Worm (Caenorhabditis elegans) whole organism, young adult: Measurements from ENCODE around the gene T21D12.7.
A peak's percentile ranks its signal among the peaks of the same experiment; 100 is the strongest.

Source experiments
- B0035.1 ChIP-seq: sonication (generic microtip); optimal IDR thresholded peaks from 2 replicates; lab custom pipeline; 2016; ENCODE audit warnings: missing genetic modification characterization, mild to moderate bottlenecking, missing compliant biosample characterization, missing genotype, missing genetic modification reagents
- gei-17 ChIP-seq: fragments of 200-800 bp; sonication (Bioruptor generic); optimal IDR thresholded peaks from 2 replicates; lab custom pipeline; 2018; ENCODE audit warnings: mild to moderate bottlenecking, missing genetic modification characterization, missing compliant biosample characterization
- hmg-1.2 ChIP-seq: fragments of 200-800 bp; sonication (Bioruptor generic); IDR thresholded peaks from 2 replicates; pipeline ENCODE4 v1.3.6; 2022; ENCODE audit warnings: missing genetic modification reagents, missing genetic modification characterization, missing compliant biosample characterization
- lin-54 ChIP-seq: fragments of 200-800 bp; sonication (Bioruptor generic); optimal IDR thresholded peaks from 2 replicates; lab custom pipeline; 2018; ENCODE audit warnings: mild to moderate bottlenecking, missing genetic modification characterization, missing compliant biosample characterization
- unc-130 ChIP-seq: sonication (generic microtip); optimal IDR thresholded peaks from 2 replicates; lab custom pipeline; 2016; ENCODE audit warnings: missing genetic modification reagents, missing genetic modification characterization, missing compliant biosample characterization
- ztf-22 ChIP-seq: fragments of 200-800 bp; sonication (Bioruptor generic); optimal IDR thresholded peaks from 2 replicates; lab custom pipeline; 2018; ENCODE audit warnings: mild to moderate bottlenecking, missing genetic modification characterization, moderate library complexity, missing compliant biosample characterization

DNA sequence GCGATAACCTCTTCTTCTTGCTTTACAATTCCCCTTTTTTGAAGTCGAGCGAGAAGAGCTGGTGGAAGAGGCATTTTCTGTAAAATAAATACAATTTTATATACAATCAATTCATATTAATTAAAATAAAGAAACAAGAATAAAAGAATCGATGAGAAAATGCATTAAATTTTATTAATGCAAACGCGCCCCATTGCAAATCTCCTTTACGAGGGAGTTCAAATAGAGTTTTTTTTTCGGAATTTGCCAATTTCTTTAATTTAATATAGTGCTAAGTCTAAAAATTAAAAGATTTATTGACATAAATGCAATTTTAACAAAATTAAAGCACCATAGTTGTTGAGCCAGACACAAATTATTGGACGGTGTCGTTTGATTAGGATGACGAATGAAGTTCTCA, 29.6 kb downstream of the T21D12.7 start, which contains the start of gene pqbp-1.1:
- TF ChIP-seq ztf-22 (GFP tag; lab: Kevin White, UChicago) (no peak), unc-130 (GFP tag; lab: Kevin White, UChicago) (no peak), B0035.1 (tag; lab: Kevin White, UChicago) (no peak), gei-17 (GFP tag; lab: Kevin White, UChicago) (no peak), hmg-1.2 (GFP tag; lab: Robert Waterston, UW) (no peak), lin-54 (GFP tag; lab: Kevin White, UChicago) (peak; percentile 79)
